Worm (Caenorhabditis elegans) whole organism, L4 larva: Measurements from ENCODE around the gene T02D1.8.

Source experiments
- R02D3.7 ChIP-seq: fragments of 150-350 bp; sonication (generic microtip); optimal IDR thresholded peaks from 3 replicates; lab custom pipeline; 2014; ENCODE audit warnings: missing biosample characterization, missing genetic modification characterization
- T20F7.1 ChIP-seq: fragments of 200-800 bp; sonication (Bioruptor generic); optimal IDR thresholded peaks from 2 replicates; lab custom pipeline; 2018; ENCODE audit warnings: mild to moderate bottlenecking, missing genetic modification characterization, missing compliant biosample characterization
- Y75B8A.6 ChIP-seq: fragments of 200-800 bp; sonication (Bioruptor generic); IDR thresholded peaks from 2 replicates; pipeline ENCODE4 v1.3.6; 2022; ENCODE audit warnings: missing genetic modification reagents, missing genetic modification characterization, missing compliant biosample characterization
- ZK546.5 ChIP-seq, 2 experiments: sonication (generic microtip); optimal IDR thresholded peaks; 2 replicates each; lab custom pipeline; 2017; ENCODE audit warnings: missing biosample characterization in 2 of 2, missing genetic modification characterization in 2 of 2
- aha-1 ChIP-seq: fragments of 150-350 bp; peaks from one replicate; lab custom pipeline; 2014; ENCODE audit warnings: missing biosample characterization, missing genetic modification characterization
- attf-4 ChIP-seq: sonication (generic microtip); optimal IDR thresholded peaks from 3 replicates; lab custom pipeline; 2017; ENCODE audit warnings: missing biosample characterization, missing genetic modification characterization
- ceh-28 ChIP-seq: fragments of 150-350 bp; optimal IDR thresholded peaks from 2 replicates; lab custom pipeline; 2014; ENCODE audit warnings: missing biosample characterization, missing genetic modification reagents, missing genetic modification characterization
- ceh-62 ChIP-seq: sonication (generic microtip); optimal IDR thresholded peaks from 2 replicates; lab custom pipeline; 2017; ENCODE audit warnings: missing biosample characterization, missing genetic modification characterization
- ces-1 ChIP-seq: fragments of 150-350 bp; sonication (generic microtip); optimal IDR thresholded peaks from 4 replicates; lab custom pipeline; 2014; ENCODE audit warnings: missing biosample characterization, missing genetic modification reagents, missing genetic modification characterization
- ctbp-1 ChIP-seq: fragments of 200-800 bp; sonication (Bioruptor generic); IDR thresholded peaks from 2 replicates; pipeline ENCODE4 v1.3.6; 2022; ENCODE audit warnings: missing genetic modification reagents, missing genetic modification characterization, missing compliant biosample characterization
- daf-16 ChIP-seq, 3 experiments: sonication (generic microtip); optimal IDR thresholded peaks; 2 replicates each; lab custom pipeline; 2016 to 2017; ENCODE audit warnings: missing genetic modification characterization in 3 of 3, missing genetic modification reagents in 3 of 3, mild to moderate bottlenecking in 2 of 3, missing compliant biosample characterization in 2 of 3, missing biosample characterization in 1 of 3, moderate library complexity in 1 of 3
- daf-19 ChIP-seq: fragments of 200-800 bp; sonication (Bioruptor generic); conservative IDR thresholded peaks from 2 replicates; pipeline ENCODE4 v1.3.6; 2022; ENCODE audit warnings: missing genetic modification characterization, missing compliant biosample characterization
- daf-8 ChIP-seq: fragments of 200-800 bp; sonication (Bioruptor generic); IDR thresholded peaks from 2 replicates; pipeline ENCODE4 v1.3.6; 2022; ENCODE audit warnings: missing genetic modification characterization, missing compliant biosample characterization
- dmd-9 ChIP-seq: fragments of 200-800 bp; sonication (Bioruptor generic); IDR thresholded peaks from 2 replicates; pipeline ENCODE4 v1.3.6; 2022; ENCODE audit warnings: missing genetic modification reagents, missing genetic modification characterization, missing compliant biosample characterization
- dve-1 ChIP-seq: sonication (generic microtip); optimal IDR thresholded peaks from 2 replicates; lab custom pipeline; 2017; ENCODE audit warnings: antibody characterized with exemption, mild to moderate bottlenecking, missing genetic modification characterization, missing compliant biosample characterization; ENCODE audit not compliant: insufficient read depth
- egl-27 ChIP-seq: sonication (generic microtip); optimal IDR thresholded peaks from 3 replicates; lab custom pipeline; 2017; ENCODE audit warnings: missing biosample characterization, missing genetic modification reagents, missing genetic modification characterization
- hmg-1.1 ChIP-seq: fragments of 200-800 bp; sonication (Bioruptor generic); IDR thresholded peaks from 2 replicates; pipeline ENCODE4 v1.3.6; 2022; ENCODE audit warnings: missing genetic modification reagents, missing genetic modification characterization, missing compliant biosample characterization
- lsy-2 ChIP-seq, 2 experiments: fragments of 150-350 bp in 1 of 2; sonication (generic microtip) in 1 of 2; optimal IDR thresholded peaks; 2 replicates each; lab custom pipeline; 2014 to 2017; ENCODE audit warnings: missing biosample characterization in 2 of 2, missing genetic modification characterization in 2 of 2
- madf-5 ChIP-seq, 2 experiments: fragments of 200-800 bp; sonication (Bioruptor generic); IDR thresholded peaks; 2 replicates each; pipeline ENCODE4 v1.3.6; 2022; ENCODE audit warnings: missing compliant biosample characterization in 2 of 2, missing genetic modification characterization in 2 of 2
- nhr-11 ChIP-seq: fragments of 150-350 bp; optimal IDR thresholded peaks from 2 replicates; lab custom pipeline; 2014; ENCODE audit warnings: missing biosample characterization, missing genetic modification characterization
- nhr-237 ChIP-seq: sonication (generic microtip); optimal IDR thresholded peaks from 2 replicates; lab custom pipeline; 2017; ENCODE audit warnings: missing biosample characterization, missing genetic modification characterization
- nhr-25 ChIP-seq: sonication (generic microtip); optimal IDR thresholded peaks from 2 replicates; lab custom pipeline; 2017; ENCODE audit warnings: missing genetic modification characterization, mild to moderate bottlenecking, missing compliant biosample characterization, antibody characterized with exemption, moderate library complexity, borderline replicate concordance; ENCODE audit not compliant: insufficient read depth
- nhr-28 ChIP-seq: fragments of 150-350 bp; optimal IDR thresholded peaks from 2 replicates; lab custom pipeline; 2014; ENCODE audit warnings: missing biosample characterization, missing genetic modification characterization
- nhr-6 ChIP-seq: fragments of 150-350 bp; optimal IDR thresholded peaks from 2 replicates; lab custom pipeline; 2014; ENCODE audit warnings: missing biosample characterization, missing genetic modification characterization
- nhr-77 ChIP-seq: fragments of 150-350 bp; optimal IDR thresholded peaks from 2 replicates; lab custom pipeline; 2014; ENCODE audit warnings: missing biosample characterization, missing genetic modification characterization
- pha-4 ChIP-seq, 2 experiments: fragments of 150-350 bp in 1 of 2; fragments of 200-800 bp in 1 of 2; sonication (Bioruptor generic) in 1 of 2; IDR thresholded peaks in 1 of 2; optimal IDR thresholded peaks in 1 of 2; 2 replicates each; pipeline versions ENCODE4 v1.3.6 to Lab custom; 2014 to 2022; ENCODE audit warnings: missing genetic modification characterization in 2 of 2, missing genetic modification reagents in 2 of 2, missing biosample characterization in 1 of 2, missing compliant biosample characterization in 1 of 2
- pqm-1 ChIP-seq: sonication (generic microtip); optimal IDR thresholded peaks from 2 replicates; lab custom pipeline; 2017; ENCODE audit warnings: missing biosample characterization, missing genetic modification characterization
- snpc-1.2 ChIP-seq: fragments of 200-800 bp; sonication (Bioruptor generic); IDR thresholded peaks from 2 replicates; pipeline ENCODE4 v1.3.6; 2022; ENCODE audit warnings: missing genetic modification reagents, missing genetic modification characterization, missing compliant biosample characterization
- tag-97 ChIP-seq: fragments of 200-800 bp; sonication (Bioruptor generic); IDR thresholded peaks from 2 replicates; pipeline ENCODE4 v1.3.6; 2022; ENCODE audit warnings: missing genetic modification characterization, missing compliant biosample characterization
- unc-62 ChIP-seq, 3 experiments: fragments of 150-350 bp in 1 of 3; sonication (generic microtip); optimal IDR thresholded peaks in 2 of 3; peaks in 1 of 3; 1 replicate in 1 of 3; 2 replicates in 2 of 3; lab custom pipeline; 2014 to 2017; ENCODE audit warnings: missing biosample characterization in 3 of 3, missing genetic modification characterization in 3 of 3, missing genetic modification reagents in 3 of 3, missing genotype in 1 of 3
- ztf-7 ChIP-seq: fragments of 150-350 bp; optimal IDR thresholded peaks from 2 replicates; lab custom pipeline; 2014; ENCODE audit warnings: missing biosample characterization, missing genetic modification characterization

The T02D1.8 gene

ce11 chrIV:17417723-17418122, 30.4 kb upstream of the T02D1.8 start, which contains the start of gene npr-26:
Gene npr-26 (minus strand): TSS chrIV:17417823.
- no peak for TF ChIP-seq nhr-77 (tag; lab: Kevin White, UChicago)
- TF ChIP-seq lsy-2 (tag; optimal IDR thresholded peaks at IDR 0.05; lab: Kevin White, UChicago): no peak
- TF ChIP-seq ZK546.5 (tag; optimal IDR thresholded peaks at IDR 0.05; lab: Kevin White, UChicago): no peak
- TF ChIP-seq ctbp-1 (GFP tag; lab: Robert Waterston, UW): no peak
- no peak for TF ChIP-seq daf-19 (GFP tag; lab: Robert Waterston, UW)
- no peak for TF ChIP-seq nhr-6 (tag; lab: Kevin White, UChicago)
- TF ChIP-seq, all 104 proteins: peak for 0

ce11 chrIV:17413343-17413742, 26.1 kb upstream of the T02D1.8 start:
- TF ChIP-seq unc-62 (GFP tag; optimal IDR thresholded peaks at IDR 0.05 in 1 of 2; lab: Kevin White, UChicago): peak in 1 of 2 experiments; percentile 90
- TF ChIP-seq unc-62 (tag; optimal IDR thresholded peaks at IDR 0.05; lab: Kevin White, UChicago): no peak
- TF ChIP-seq egl-27 (tag; lab: Kevin White, UChicago): no peak
- TF ChIP-seq Y75B8A.6 (GFP tag; lab: Robert Waterston, UW): no peak

DNA sequence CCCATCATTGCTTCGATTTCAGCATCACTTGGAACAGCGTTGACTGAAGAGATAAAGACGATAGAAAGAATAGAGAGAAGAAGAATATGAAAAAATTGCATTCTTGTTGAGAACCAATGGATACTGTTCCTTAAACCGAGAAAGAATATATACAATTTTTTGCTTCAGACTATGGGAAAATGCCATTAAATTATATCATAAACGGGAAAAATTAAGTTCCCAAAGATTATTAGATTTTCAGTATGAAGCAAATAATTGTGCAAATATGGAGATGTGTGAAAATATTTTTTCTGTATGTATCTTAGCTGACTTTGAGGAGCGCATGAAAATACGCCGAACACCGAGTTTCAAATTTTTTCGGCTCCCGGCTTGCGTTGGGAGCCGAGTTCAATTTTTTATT, 20.2 kb upstream of the T02D1.8 start, which contains the start of gene T02D1.9:
T02D1.9 (minus strand) TSS at position 101 of the 400 bp plus-strand sequence.
- peak; percentile 26 for TF ChIP-seq aha-1 (tag; lab: Kevin White, UChicago)
- no peak for TF ChIP-seq nhr-25 (tag; lab: Kevin White, UChicago)

DNA sequence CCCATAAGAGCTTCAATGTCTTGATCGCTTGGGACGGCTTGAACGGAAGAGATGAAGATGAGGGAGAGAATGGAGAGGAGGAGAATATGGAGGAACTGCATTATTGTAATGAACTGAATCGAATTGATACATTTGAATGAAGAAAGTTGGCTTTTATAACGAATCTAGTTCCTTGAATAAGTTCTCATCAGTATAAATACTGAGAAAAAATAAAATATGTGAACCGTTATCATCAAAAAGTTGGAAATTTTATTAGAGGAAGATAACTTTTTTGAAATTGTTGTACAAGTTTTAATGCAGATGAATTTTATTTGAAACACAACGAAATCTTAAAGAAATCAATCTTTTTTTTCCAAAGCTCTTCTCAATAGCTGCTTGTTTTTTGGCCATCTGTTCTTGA, 19.7 kb upstream of the T02D1.8 start, which contains the start of gene T02D1.7:
T02D1.7 (minus strand) TSS at position 101 of the 400 bp plus-strand sequence.
- TF ChIP-seq ces-1 (GFP tag; lab: Kevin White, UChicago): no peak
- no peak for TF ChIP-seq dve-1 (tag; lab: Kevin White, UChicago)
- no peak for TF ChIP-seq nhr-237 (tag; lab: Kevin White, UChicago)
- no peak for TF ChIP-seq madf-5 (GFP tag; IDR thresholded peaks at IDR 0.05; lab: Robert Waterston, UW)
- no peak for TF ChIP-seq R02D3.7 (tag; lab: Kevin White, UChicago)
- no peak for TF ChIP-seq ceh-28 (tag; lab: Kevin White, UChicago)
- TF ChIP-seq snpc-1.2 (GFP tag; lab: Robert Waterston, UW): no peak

- no peak for TF ChIP-seq daf-8
- no peak for TF ChIP-seq hmg-1.1 (GFP tag; lab: Robert Waterston, UW)
- TF ChIP-seq pha-4 (GFP tag; IDR thresholded peaks at IDR 0.05; lab: Robert Waterston, UW): no peak
- TF ChIP-seq pha-4 (tag; optimal IDR thresholded peaks at IDR 0.05; lab: Kevin White, UChicago): no peak
- no peak for TF ChIP-seq daf-16 (GFP tag; optimal IDR thresholded peaks at IDR 0.05; lab: Kevin White, UChicago)
- peak; percentile 82 for TF ChIP-seq daf-16 (tag; optimal IDR thresholded peaks at IDR 0.05; lab: Kevin White, UChicago)
- TF ChIP-seq pqm-1 (tag; lab: Kevin White, UChicago): peak; percentile 9
- peak; percentile 55 for TF ChIP-seq dve-1 (tag; lab: Kevin White, UChicago)
- no peak for TF ChIP-seq T20F7.1
- peak; percentile 56 for TF ChIP-seq nhr-28 (tag; lab: Kevin White, UChicago)
- no peak for TF ChIP-seq ceh-62
- no peak for TF ChIP-seq attf-4 (tag; lab: Kevin White, UChicago)
- no peak for TF ChIP-seq dmd-9
- no peak for TF ChIP-seq nhr-11 (tag; lab: Kevin White, UChicago)
- no peak for TF ChIP-seq tag-97 (GFP tag; lab: Robert Waterston, UW)
- TF ChIP-seq ztf-7 (tag; lab: Kevin White, UChicago): peak; percentile 73
- TF ChIP-seq nhr-77 (tag; lab: Kevin White, UChicago): peak; percentile 60
These were observed 18.8 kb upstream of the T02D1.8 start for ce11 chrIV:17406119-17406518.
